Worm (Caenorhabditis elegans) whole organism, late embryonic: ENCODE data around the gene C40C9.3.

Experiments
- C08G9.2 ChIP-seq: sonication (generic microtip); optimal IDR thresholded peaks from 2 replicates; lab custom pipeline; 2016; ENCODE audit warnings: mild to moderate bottlenecking, missing genetic modification characterization, moderate library complexity, missing compliant biosample characterization
- K02D7.2 ChIP-seq: sonication (generic microtip); optimal IDR thresholded peaks from 2 replicates; lab custom pipeline; 2017; ENCODE audit warnings: mild to moderate bottlenecking, missing genetic modification characterization, missing compliant biosample characterization
- K09A11.1 ChIP-seq: sonication (generic microtip); optimal IDR thresholded peaks from 2 replicates; lab custom pipeline; 2017; ENCODE audit warnings: antibody characterized with exemption, mild to moderate bottlenecking, missing genetic modification characterization, missing compliant biosample characterization; ENCODE audit not compliant: insufficient read depth
- T23F11.4 ChIP-seq: fragments of 200-800 bp; sonication (Bioruptor generic); optimal IDR thresholded peaks from 2 replicates; lab custom pipeline; 2018; ENCODE audit warnings: mild to moderate bottlenecking, missing genetic modification characterization, missing compliant biosample characterization
- Y22D7AL.16 ChIP-seq: sonication (generic microtip); optimal IDR thresholded peaks from 2 replicates; lab custom pipeline; 2016; ENCODE audit warnings: missing genetic modification characterization, missing compliant biosample characterization
- ahr-1 ChIP-seq: sonication (generic microtip); optimal IDR thresholded peaks from 2 replicates; lab custom pipeline; 2016; ENCODE audit warnings: missing genetic modification characterization, missing compliant biosample characterization
- ceh-14 ChIP-seq: sonication (generic microtip); optimal IDR thresholded peaks from 2 replicates; lab custom pipeline; 2016; ENCODE audit warnings: missing genotype, missing genetic modification characterization, missing compliant biosample characterization
- ceh-19 ChIP-seq: fragments of 200-800 bp; sonication (Bioruptor generic); optimal IDR thresholded peaks from 2 replicates; lab custom pipeline; 2018; ENCODE audit warnings: mild to moderate bottlenecking, missing genetic modification characterization, missing compliant biosample characterization
- ceh-2 ChIP-seq: sonication (generic microtip); optimal IDR thresholded peaks from 2 replicates; lab custom pipeline; 2016; ENCODE audit warnings: missing genotype, missing genetic modification characterization, missing compliant biosample characterization
- ceh-22 ChIP-seq: sonication (generic microtip); optimal IDR thresholded peaks from 2 replicates; lab custom pipeline; 2017; ENCODE audit warnings: missing biosample characterization, missing genetic modification characterization
- ceh-24 ChIP-seq: sonication (generic microtip); optimal IDR thresholded peaks from 2 replicates; lab custom pipeline; 2016; ENCODE audit warnings: mild to moderate bottlenecking, missing genetic modification characterization, missing compliant biosample characterization
- ceh-30 ChIP-seq: fragments of 150-350 bp; optimal IDR thresholded peaks from 2 replicates; lab custom pipeline; 2014; ENCODE audit warnings: missing biosample characterization, missing genetic modification characterization
- ceh-31 ChIP-seq: sonication (generic microtip); optimal IDR thresholded peaks from 2 replicates; lab custom pipeline; 2016; ENCODE audit warnings: missing genetic modification characterization, missing compliant biosample characterization
- ceh-45 ChIP-seq: fragments of 200-800 bp; sonication (Bioruptor generic); IDR thresholded peaks from 2 replicates; pipeline ENCODE4 v1.3.6; 2022; ENCODE audit warnings: missing genetic modification reagents, missing genetic modification characterization, missing compliant biosample characterization
- ceh-6 ChIP-seq: fragments of 200-800 bp; sonication (Bioruptor generic); optimal IDR thresholded peaks from 2 replicates; lab custom pipeline; 2018; ENCODE audit warnings: mild to moderate bottlenecking, missing genetic modification characterization, missing compliant biosample characterization
- ceh-9 ChIP-seq: sonication (generic microtip); optimal IDR thresholded peaks from 2 replicates; lab custom pipeline; 2016; ENCODE audit warnings: mild to moderate bottlenecking, missing genetic modification characterization, inconsistent platforms, missing compliant biosample characterization
- dmd-4 ChIP-seq: sonication (generic microtip); optimal IDR thresholded peaks from 2 replicates; lab custom pipeline; 2016; ENCODE audit warnings: borderline replicate concordance, missing genetic modification characterization, missing compliant biosample characterization
- dve-1 ChIP-seq: sonication (generic microtip); optimal IDR thresholded peaks from 2 replicates; lab custom pipeline; 2017; ENCODE audit warnings: antibody characterized with exemption, mild to moderate bottlenecking, missing genetic modification characterization, missing compliant biosample characterization
- elt-4 ChIP-seq: sonication (generic microtip); optimal IDR thresholded peaks from 2 replicates; lab custom pipeline; 2016; ENCODE audit warnings: missing genetic modification characterization, missing compliant biosample characterization
- eyg-1 ChIP-seq: sonication (generic microtip); optimal IDR thresholded peaks from 2 replicates; lab custom pipeline; 2016; ENCODE audit warnings: missing genotype, missing genetic modification characterization, missing compliant biosample characterization
- fax-1 ChIP-seq: sonication (generic microtip); optimal IDR thresholded peaks from 2 replicates; lab custom pipeline; 2016; ENCODE audit warnings: missing genotype, missing genetic modification characterization, missing compliant biosample characterization
- fkh-6 ChIP-seq: sonication (generic microtip); optimal IDR thresholded peaks from 2 replicates; lab custom pipeline; 2016; ENCODE audit warnings: missing genetic modification characterization, missing compliant biosample characterization
- gmeb-2 ChIP-seq: sonication (generic microtip); optimal IDR thresholded peaks from 2 replicates; lab custom pipeline; 2016; ENCODE audit warnings: missing genetic modification characterization, inconsistent platforms, missing compliant biosample characterization
- hlh-13 ChIP-seq: fragments of 200-800 bp; sonication (Bioruptor generic); optimal IDR thresholded peaks from 2 replicates; lab custom pipeline; 2018; ENCODE audit warnings: mild to moderate bottlenecking, missing genetic modification characterization, missing compliant biosample characterization
- hlh-15 ChIP-seq: sonication (generic microtip); optimal IDR thresholded peaks from 2 replicates; lab custom pipeline; 2016; ENCODE audit warnings: missing genetic modification characterization, missing compliant biosample characterization
- hlh-8 ChIP-seq: sonication (generic microtip); optimal IDR thresholded peaks from 2 replicates; lab custom pipeline; 2016; ENCODE audit warnings: missing genotype, missing genetic modification characterization, missing compliant biosample characterization
- lin-11 ChIP-seq: fragments of 200-800 bp; sonication (Bioruptor generic); optimal IDR thresholded peaks from 2 replicates; lab custom pipeline; 2018; ENCODE audit warnings: mild to moderate bottlenecking, missing genetic modification characterization, missing compliant biosample characterization
- madf-2 ChIP-seq: sonication (generic microtip); optimal IDR thresholded peaks from 2 replicates; lab custom pipeline; 2017; ENCODE audit warnings: missing genetic modification characterization, missing compliant biosample characterization
- mec-3 ChIP-seq: sonication (generic microtip); optimal IDR thresholded peaks from 2 replicates; lab custom pipeline; 2016; ENCODE audit warnings: borderline replicate concordance, missing genetic modification characterization, missing compliant biosample characterization
- nfya-1 ChIP-seq: sonication (generic microtip); optimal IDR thresholded peaks from 2 replicates; lab custom pipeline; 2017; ENCODE audit warnings: missing genetic modification characterization, mild to moderate bottlenecking, missing compliant biosample characterization, antibody characterized with exemption, moderate library complexity
- nhr-11 ChIP-seq: fragments of 150-350 bp; optimal IDR thresholded peaks from 2 replicates; lab custom pipeline; 2014; ENCODE audit warnings: missing biosample characterization, missing genetic modification characterization
- npax-4 ChIP-seq: sonication (generic microtip); optimal IDR thresholded peaks from 2 replicates; lab custom pipeline; 2016; ENCODE audit warnings: missing genetic modification characterization, missing compliant biosample characterization
- pag-3 ChIP-seq: sonication (generic microtip); optimal IDR thresholded peaks from 2 replicates; lab custom pipeline; 2016; ENCODE audit warnings: missing compliant biosample characterization, missing genetic modification characterization, borderline replicate concordance
- pat-9 ChIP-seq: fragments of 200-800 bp; sonication (Bioruptor generic); optimal IDR thresholded peaks from 2 replicates; lab custom pipeline; 2018; ENCODE audit warnings: mild to moderate bottlenecking, missing genetic modification characterization, moderate library complexity, missing compliant biosample characterization
- pax-1 ChIP-seq: fragments of 150-350 bp; optimal IDR thresholded peaks from 2 replicates; lab custom pipeline; 2014; ENCODE audit warnings: missing biosample characterization, missing genetic modification characterization
- pha-4 ChIP-seq: fragments of 150-350 bp; optimal IDR thresholded peaks from 2 replicates; lab custom pipeline; 2018; ENCODE audit warnings: missing biosample characterization, missing genetic modification reagents, missing genetic modification characterization
- pros-1 ChIP-seq: fragments of 150-350 bp; optimal IDR thresholded peaks from 2 replicates; lab custom pipeline; 2014; ENCODE audit warnings: missing biosample characterization, missing genetic modification reagents, missing genetic modification characterization
- ref-2 ChIP-seq: sonication (generic microtip); optimal IDR thresholded peaks from 2 replicates; lab custom pipeline; 2016; ENCODE audit warnings: missing genetic modification characterization, missing compliant biosample characterization
- rnt-1 ChIP-seq: sonication (generic microtip); optimal IDR thresholded peaks from 2 replicates; lab custom pipeline; 2016; ENCODE audit warnings: missing genetic modification characterization, missing compliant biosample characterization
- syd-9 ChIP-seq: sonication (generic microtip); optimal IDR thresholded peaks from 2 replicates; lab custom pipeline; 2016; ENCODE audit warnings: mild to moderate bottlenecking, missing genetic modification characterization, moderate library complexity, missing compliant biosample characterization
- tbx-7 ChIP-seq: sonication (generic microtip); optimal IDR thresholded peaks from 2 replicates; lab custom pipeline; 2016; ENCODE audit warnings: missing genotype, missing genetic modification characterization, missing compliant biosample characterization
- ttx-3 ChIP-seq: sonication (generic microtip); optimal IDR thresholded peaks from 2 replicates; lab custom pipeline; 2016; ENCODE audit warnings: missing genetic modification reagents, missing genetic modification characterization, missing compliant biosample characterization
- unc-55 ChIP-seq: sonication (generic microtip); optimal IDR thresholded peaks from 2 replicates; lab custom pipeline; 2017; ENCODE audit warnings: missing biosample characterization, missing genetic modification reagents, missing genetic modification characterization
- zip-5 ChIP-seq: sonication (generic microtip); optimal IDR thresholded peaks from 2 replicates; lab custom pipeline; 2016; ENCODE audit warnings: missing genetic modification characterization, missing compliant biosample characterization
- ztf-16 ChIP-seq: sonication (generic microtip); optimal IDR thresholded peaks from 2 replicates; lab custom pipeline; 2017; ENCODE audit warnings: missing genetic modification characterization, missing compliant biosample characterization

C40C9.3 gene

DNA sequence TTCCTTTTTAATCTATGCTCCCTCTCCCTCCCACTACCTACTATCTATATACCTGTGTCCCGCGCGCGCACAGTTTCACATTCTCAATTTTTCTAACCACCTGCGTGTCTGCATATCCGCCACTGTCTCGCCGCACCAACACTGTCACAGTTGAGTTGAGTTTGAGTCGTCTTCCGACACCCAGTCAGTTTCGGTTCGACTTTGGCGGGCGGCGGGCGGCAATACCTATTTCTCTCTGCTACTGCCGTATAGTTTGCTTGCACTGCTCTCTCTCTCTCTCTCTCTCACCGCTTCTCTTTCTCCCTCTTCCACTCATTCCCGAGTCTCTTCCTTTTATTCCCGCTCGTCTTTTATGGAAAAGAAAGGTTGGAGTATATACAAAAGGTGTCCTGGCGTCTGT is 28.0 kb downstream of the C40C9.3 start (continued):
- TF ChIP-seq pax-1 = peak; percentile 71
- TF ChIP-seq ceh-19 = no peak
- TF ChIP-seq lin-11 (tag; lab: Kevin White, UChicago) = no peak

DNA sequence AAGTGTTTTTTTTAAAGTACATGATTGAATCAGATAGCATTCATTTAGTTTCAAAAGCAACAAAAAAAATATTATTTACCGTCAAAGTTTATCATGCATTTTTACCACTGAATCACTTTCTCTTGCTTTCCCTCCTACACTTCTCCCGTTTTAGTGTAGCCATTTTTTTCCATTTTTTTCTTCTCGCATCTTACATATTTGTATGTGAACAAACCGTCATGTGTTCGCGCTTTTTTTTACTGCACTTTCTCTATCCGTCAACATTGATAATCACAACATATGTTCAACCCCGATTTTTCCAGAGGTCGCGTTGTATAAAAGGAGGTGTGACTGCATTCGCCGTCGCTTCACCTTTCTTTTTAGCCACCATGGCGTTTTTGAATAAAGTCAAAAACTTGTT is 29.5 kb downstream of the C40C9.3 start, which contains the start of gene gck-4:
Gene gck-4 (plus strand): TSS at position 301 of the 400 bp plus-strand sequence.
- TF ChIP-seq zip-5 (tag; lab: Kevin White, UChicago) (no peak), eyg-1 (no peak), elt-4 (tag; lab: Kevin White, UChicago) (no peak), dmd-4 (no peak), dve-1 (tag; lab: Kevin White, UChicago) (no peak), pha-4 (tag; lab: Kevin White, UChicago) (no peak), mec-3 (tag; lab: Kevin White, UChicago) (no peak), rnt-1 (no peak), ref-2 (tag; lab: Kevin White, UChicago) (no peak), K02D7.2 (tag; lab: Kevin White, UChicago) (no peak), pag-3 (tag; lab: Kevin White, UChicago) (no peak), madf-2 (no peak), ceh-6 (no peak), hlh-15 (tag; lab: Kevin White, UChicago) (no peak), npax-4 (tag; lab: Kevin White, UChicago) (no peak), K09A11.1 (tag; lab: Kevin White, UChicago) (no peak)

DNA sequence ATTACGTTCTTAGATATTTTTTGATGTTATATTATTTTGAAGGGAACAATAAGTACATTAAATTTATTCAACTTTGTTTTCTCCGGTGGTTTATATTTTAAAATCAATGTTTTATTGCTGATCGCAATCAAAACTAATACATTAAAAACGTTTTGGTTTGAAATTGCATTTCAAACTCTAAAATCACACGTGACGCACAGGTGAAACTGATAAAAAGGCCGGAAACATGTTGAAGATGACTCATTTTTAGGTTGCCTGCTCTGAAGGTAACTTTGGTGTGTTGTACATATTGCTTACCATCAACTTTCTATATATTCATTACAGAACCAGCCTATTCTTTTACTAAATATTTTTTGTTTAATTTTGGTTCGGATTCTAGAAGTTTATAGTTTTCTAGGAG is 38.3 kb downstream of the C40C9.3 start:
- no peak for TF ChIP-seq ceh-31 (tag; lab: Kevin White, UChicago)
- no peak for TF ChIP-seq K02D7.2 (tag; lab: Kevin White, UChicago)
- TF ChIP-seq K09A11.1 (tag; lab: Kevin White, UChicago) = no peak
- TF ChIP-seq ceh-30 (tag; lab: Kevin White, UChicago) = no peak
- no peak for TF ChIP-seq pha-4 (tag; lab: Kevin White, UChicago)
- no peak for TF ChIP-seq ttx-3
- TF ChIP-seq ceh-6 = no peak
- no peak for TF ChIP-seq ahr-1
- no peak for TF ChIP-seq ceh-14
- TF ChIP-seq T23F11.4 (GFP tag; lab: Kevin White, UChicago) = no peak
- no peak for TF ChIP-seq dve-1 (tag; lab: Kevin White, UChicago)

ce11 chrX:13687111-13687512 is 39.7 kb downstream of the C40C9.3 start:
- TF ChIP-seq ceh-9 (tag; lab: Kevin White, UChicago) (no peak), mec-3 (tag; lab: Kevin White, UChicago) (no peak), fkh-6 (tag; lab: Kevin White, UChicago) (no peak), rnt-1 (peak; percentile 28), K02D7.2 (tag; lab: Kevin White, UChicago) (no peak), nfya-1 (peak; percentile 72), syd-9 (tag; lab: Kevin White, UChicago) (peak; percentile 57), ceh-24 (tag; lab: Kevin White, UChicago) (no peak), unc-55 (peak; percentile 95), hlh-13 (GFP tag; lab: Kevin White, UChicago) (no peak), fax-1 (tag; lab: Kevin White, UChicago) (no peak), ceh-6 (no peak), hlh-8 (tag; lab: Kevin White, UChicago) (peak; percentile 39), dmd-4 (no peak), ceh-19 (peak; percentile 2), ceh-31 (tag; lab: Kevin White, UChicago) (peak; percentile 89), ceh-14 (no peak), ceh-45 (GFP tag; lab: Robert Waterston, UW) (no peak), madf-2 (no peak), pax-1 (no peak), tbx-7 (no peak), nhr-11 (tag; lab: Kevin White, UChicago) (no peak), pros-1 (tag; lab: Kevin White, UChicago) (no peak), C08G9.2 (tag; lab: Kevin White, UChicago) (no peak), Y22D7AL.16 (no peak), ref-2 (tag; lab: Kevin White, UChicago) (peak; percentile 50), npax-4 (tag; lab: Kevin White, UChicago) (no peak), ceh-22 (tag; lab: Kevin White, UChicago) (no peak), pat-9 (no peak), ztf-16 (tag; lab: Kevin White, UChicago) (no peak), dve-1 (tag; lab: Kevin White, UChicago) (no peak), gmeb-2 (no peak), ceh-2 (tag; lab: Kevin White, UChicago) (peak; percentile 39), ceh-30 (tag; lab: Kevin White, UChicago) (no peak)
